Worm (Caenorhabditis elegans): Measurements from ENCODE around the gene tmc-1.

ce11 chrX:1125426-1125825 lies 36.6 kb upstream of the tmc-1 start, which contains the start of gene lmp-2:
- TF ChIP-seq ref-1 (GFP tag; conservative IDR thresholded peaks at IDR 0.05): no peak
- TF ChIP-seq ztf-29 (GFP tag; IDR thresholded peaks at IDR 0.05): no peak
- TF ChIP-seq cog-1 (tag; optimal IDR thresholded peaks at IDR 0.05): no peak
- TF ChIP-seq flt-1 (GFP tag; IDR thresholded peaks at IDR 0.05): no peak
